Fruit fly (Drosophila melanogaster): ENCODE measurements around the gene Hsc70-2.

The Hsc70-2 gene

dm6 chr3R:13039037-13039583, 5.4 kb upstream of the Hsc70-2 start (continued):
- TF ChIP-seq CG14441 (GFP tag; IDR thresholded peaks at IDR 0.05) (0 out of 2 replicates have a peak, but pooled peaks have one; percentile 22), CG15073 (GFP tag; optimal IDR thresholded peaks at IDR 0.05) (no peak), Nf-YA (GFP tag; IDR thresholded peaks at IDR 0.05) (no peak), danr (GFP tag; IDR thresholded peaks at IDR 0.05) (no peak), twi (tag; optimal IDR thresholded peaks at IDR 0.05) (no peak), al (GFP tag; IDR thresholded peaks at IDR 0.05) (0 out of 2 replicates have a peak, but pooled peaks have one; percentile 12), Opbp (GFP tag; IDR thresholded peaks at IDR 0.05; ENCODE audit: partially characterized antibody) (no peak), CG1832 (GFP tag; optimal IDR thresholded peaks at IDR 0.05) (no peak), exex (tag; optimal IDR thresholded peaks at IDR 0.05) (no peak), phol (tag; optimal IDR thresholded peaks at IDR 0.05) (no peak), CG10979 (tag; optimal IDR thresholded peaks at IDR 0.05) (no peak), CG7839 (tag; optimal IDR thresholded peaks at IDR 0.05) (no peak), Usf (GFP tag; optimal IDR thresholded peaks at IDR 0.05) (no peak), crol (GFP tag; IDR thresholded peaks at IDR 0.05) (no peak), nmo (GFP tag; optimal IDR thresholded peaks at IDR 0.05) (no peak), Abd-B (GFP tag; optimal IDR thresholded peaks at IDR 0.05) (no peak), CG10366 (GFP tag; IDR thresholded peaks at IDR 0.05) (0 out of 2 replicates have a peak, but pooled peaks have one; percentile 11), CG6765 (GFP tag; optimal IDR thresholded peaks at IDR 0.05) (no peak), ERR (GFP tag; optimal IDR thresholded peaks at IDR 0.05) (no peak), slbo (GFP tag; IDR thresholded peaks at IDR 0.05) (peak; percentile 64), zen (tag; optimal IDR thresholded peaks at IDR 0.05) (no peak), vvl (GFP tag; IDR thresholded peaks at IDR 0.05) (peak; percentile 57; the same call in 1 of the 2 replicates), Doc2 (GFP tag; IDR thresholded peaks at IDR 0.05) (no peak), bbx (GFP tag; IDR thresholded peaks at IDR 0.05; ENCODE audit: partially characterized antibody) (no peak), zfh2 (GFP tag; optimal IDR thresholded peaks at IDR 0.05) (peak; percentile 10), Med (GFP tag) (peak; percentile 65), CG17186 (GFP tag; optimal IDR thresholded peaks at IDR 0.05) (no peak), Optix (GFP tag; IDR thresholded peaks at IDR 0.05) (0 out of 3 replicates have a peak, but pooled peaks have one; percentile 10), sens (GFP tag) (peak; percentile 61), CG9932 (GFP tag; IDR thresholded peaks at IDR 0.05) (peak; percentile 47), rib (GFP tag; IDR thresholded peaks at IDR 0.05) (no peak), CG6689 (GFP tag; IDR thresholded peaks at IDR 0.05) (0 out of 2 replicates have a peak, but pooled peaks have one; percentile 14), NC2α (GFP tag; optimal IDR thresholded peaks at IDR 0.05) (no peak), row (GFP tag; IDR thresholded peaks at IDR 0.05) (peak; percentile 63; the same call in 2 of the 3 replicates)

dm6 chr3R:13041750-13042149, 2.8 kb upstream of the Hsc70-2 start, which contains the start of gene CG11670:
Gene CG11670, plus strand, starts transcription at chr3R:13042050.
- TF ChIP-seq CG4328 (GFP tag; optimal IDR thresholded peaks at IDR 0.05), result no peak
- TF ChIP-seq MESR4 (GFP tag; optimal IDR thresholded peaks at IDR 0.05), result no peak
- peak; percentile 14 for TF ChIP-seq CG15073 (GFP tag; optimal IDR thresholded peaks at IDR 0.05)

- TF ChIP-seq hb (GFP tag; IDR thresholded peaks at IDR 0.05; ENCODE audit: partially characterized antibody), result 0 out of 3 replicates have a peak, but pooled peaks have one; percentile 8
- TF ChIP-seq ab (GFP tag; optimal IDR thresholded peaks at IDR 0.05), result no peak
- TF ChIP-seq gem (tag; optimal IDR thresholded peaks at IDR 0.05), result no peak
- TF ChIP-seq CG2875 (GFP tag; optimal IDR thresholded peaks at IDR 0.05), result no peak
- TF ChIP-seq CG16813 (GFP tag; IDR thresholded peaks at IDR 0.05; ENCODE audit: partially characterized antibody), result no peak
- no peak for TF ChIP-seq Nf-YC (tag; optimal IDR thresholded peaks at IDR 0.05)
- TF ChIP-seq Trl (optimal IDR thresholded peaks at IDR 0.05), result peak in 1 of 2 experiments; percentile 38
- TF ChIP-seq Trl (GFP tag; optimal IDR thresholded peaks at IDR 0.05), result no peak
- no peak for TF ChIP-seq crol (GFP tag; IDR thresholded peaks at IDR 0.05)
- TF ChIP-seq chinmo (GFP tag; IDR thresholded peaks at IDR 0.05; ENCODE audit: partially characterized antibody), result 0 out of 4 replicates have a peak, but pooled peaks have one; percentile 61
- TF ChIP-seq Hr39 (optimal IDR thresholded peaks at IDR 0.05), result peak; percentile 36
- no peak for TF ChIP-seq schlank (tag; optimal IDR thresholded peaks at IDR 0.05)
- TF ChIP-seq slbo (GFP tag; IDR thresholded peaks at IDR 0.05), result no peak
- 0 out of 2 replicates have a peak, but pooled peaks have one; percentile 5 for TF ChIP-seq sim (GFP tag; IDR thresholded peaks at IDR 0.05)
- peak; percentile 34 for TF ChIP-seq exex (tag; optimal IDR thresholded peaks at IDR 0.05)
These were observed 2.1 kb upstream of the Hsc70-2 start, which contains the start of gene snk for dm6 chr3R:13042258-13043032. Gene snk, minus strand, starts transcription at chr3R:13042770.

Measured in whole organism, embryonic.